Worm (Caenorhabditis elegans) whole organism, L2 larva: ENCODE results near the gene lin-14.

ENCODE experiments used
- C34F6.9 ChIP-seq: fragments of 150-350 bp; optimal IDR thresholded peaks from 2 replicates; lab custom pipeline; 2014; ENCODE audit warnings: missing biosample characterization, missing genetic modification characterization
- F13H6.1 ChIP-seq: sonication (generic microtip); optimal IDR thresholded peaks from 2 replicates; lab custom pipeline; 2016; ENCODE audit warnings: missing genetic modification characterization, missing compliant biosample characterization
- R02D3.7 ChIP-seq: fragments of 150-350 bp; optimal IDR thresholded peaks from 2 replicates; lab custom pipeline; 2014; ENCODE audit warnings: missing biosample characterization, missing genetic modification characterization
- Y55F3AM.14 ChIP-seq: fragments of 200-800 bp; sonication (Bioruptor generic); optimal IDR thresholded peaks from 2 replicates; lab custom pipeline; 2018; ENCODE audit warnings: mild to moderate bottlenecking, missing genetic modification characterization, missing compliant biosample characterization
- ZK546.5 ChIP-seq: sonication (generic microtip); optimal IDR thresholded peaks from 2 replicates; lab custom pipeline; 2017; ENCODE audit warnings: missing biosample characterization, missing genetic modification characterization
- aly-2 ChIP-seq: fragments of 150-350 bp; optimal IDR thresholded peaks from 2 replicates; lab custom pipeline; 2014; ENCODE audit warnings: missing biosample characterization, missing genetic modification characterization
- ama-1 ChIP-seq: fragments of 150-350 bp; optimal IDR thresholded peaks from 2 replicates; lab custom pipeline; 2018; ENCODE audit warnings: inconsistent platforms
- ceh-16 ChIP-seq: fragments of 150-350 bp; optimal IDR thresholded peaks from 2 replicates; lab custom pipeline; 2014; ENCODE audit warnings: missing biosample characterization, missing genetic modification characterization
- ceh-82 ChIP-seq: fragments of 150-350 bp; optimal IDR thresholded peaks from 2 replicates; lab custom pipeline; 2014; ENCODE audit warnings: missing biosample characterization, missing genetic modification characterization
- crh-2 ChIP-seq: sonication (generic microtip); optimal IDR thresholded peaks from 2 replicates; lab custom pipeline; 2017; ENCODE audit warnings: missing biosample characterization, missing genetic modification characterization
- dmd-4 ChIP-seq: sonication (generic microtip); optimal IDR thresholded peaks from 2 replicates; lab custom pipeline; 2017; ENCODE audit warnings: missing biosample characterization, missing genetic modification characterization
- egl-27 ChIP-seq: sonication (generic microtip); optimal IDR thresholded peaks from 3 replicates; lab custom pipeline; 2017; ENCODE audit warnings: missing biosample characterization, missing genetic modification reagents, missing genetic modification characterization
- elt-1 ChIP-seq: fragments of 150-350 bp; optimal IDR thresholded peaks from 2 replicates; lab custom pipeline; 2014; ENCODE audit warnings: missing biosample characterization, missing genetic modification characterization
- fos-1 ChIP-seq: fragments of 150-350 bp; optimal IDR thresholded peaks from 2 replicates; lab custom pipeline; 2014; ENCODE audit warnings: missing biosample characterization, missing genetic modification characterization
- gmeb-1 ChIP-seq: fragments of 150-350 bp; optimal IDR thresholded peaks from 2 replicates; lab custom pipeline; 2014; ENCODE audit warnings: missing biosample characterization, missing genetic modification characterization
- lin-11 ChIP-seq: fragments of 150-350 bp; sonication (generic microtip); optimal IDR thresholded peaks from 2 replicates; lab custom pipeline; 2014; ENCODE audit warnings: missing biosample characterization, missing genetic modification characterization, inconsistent platforms, mixed read lengths
- mab-5 ChIP-seq: fragments of 150-350 bp; optimal IDR thresholded peaks from 2 replicates; lab custom pipeline; 2014; ENCODE audit warnings: missing biosample characterization, missing genetic modification characterization
- mbf-1 ChIP-seq: sonication (generic microtip); optimal IDR thresholded peaks from 2 replicates; lab custom pipeline; 2017; ENCODE audit warnings: missing biosample characterization, missing genetic modification characterization
- mdl-1 ChIP-seq, 2 experiments: fragments of 150-350 bp in 1 of 2; sonication (generic microtip) in 1 of 2; optimal IDR thresholded peaks; 2 replicates each; lab custom pipeline; 2017; ENCODE audit warnings: missing biosample characterization in 2 of 2, missing genetic modification characterization in 2 of 2
- nhr-10 ChIP-seq: sonication (generic microtip); optimal IDR thresholded peaks from 2 replicates; lab custom pipeline; 2017; ENCODE audit warnings: missing biosample characterization, missing genetic modification characterization
- nhr-129 ChIP-seq: fragments of 150-350 bp; optimal IDR thresholded peaks from 2 replicates; lab custom pipeline; 2014; ENCODE audit warnings: missing biosample characterization, missing genetic modification characterization
- nhr-21 ChIP-seq: fragments of 150-350 bp; optimal IDR thresholded peaks from 2 replicates; lab custom pipeline; 2014; ENCODE audit warnings: missing biosample characterization, missing genetic modification characterization
- nhr-23 ChIP-seq: fragments of 150-350 bp; optimal IDR thresholded peaks from 2 replicates; lab custom pipeline; 2014; ENCODE audit warnings: missing biosample characterization, missing genetic modification reagents, missing genetic modification characterization
- nhr-237 ChIP-seq: fragments of 150-350 bp; optimal IDR thresholded peaks from 2 replicates; lab custom pipeline; 2014; ENCODE audit warnings: missing biosample characterization, missing genetic modification characterization
- nhr-25 ChIP-seq: fragments of 150-350 bp; sonication (generic microtip); optimal IDR thresholded peaks from 3 replicates; lab custom pipeline; 2014; ENCODE audit warnings: missing biosample characterization, missing genetic modification characterization
- nhr-6 ChIP-seq: fragments of 150-350 bp; optimal IDR thresholded peaks from 2 replicates; lab custom pipeline; 2014; ENCODE audit warnings: missing biosample characterization, missing genetic modification characterization
- peb-1 ChIP-seq: fragments of 150-350 bp; optimal IDR thresholded peaks from 2 replicates; lab custom pipeline; 2014; ENCODE audit warnings: missing biosample characterization, missing genetic modification characterization
- sem-4 ChIP-seq: fragments of 150-350 bp; optimal IDR thresholded peaks from 2 replicates; lab custom pipeline; 2014; ENCODE audit warnings: missing biosample characterization, missing genetic modification reagents, missing genetic modification characterization
- skn-1 ChIP-seq: sonication (generic microtip); optimal IDR thresholded peaks from 2 replicates; lab custom pipeline; 2017; ENCODE audit warnings: missing biosample characterization, missing genetic modification characterization
- sma-3 ChIP-seq: sonication (generic microtip); optimal IDR thresholded peaks from 2 replicates; lab custom pipeline; 2016; ENCODE audit warnings: missing genetic modification reagents, missing genetic modification characterization, missing compliant biosample characterization
- sma-9 ChIP-seq, 2 experiments: fragments of 150-350 bp in 1 of 2; sonication (generic microtip) in 1 of 2; optimal IDR thresholded peaks; 2 replicates each; lab custom pipeline; 2014 to 2016; ENCODE audit warnings: missing genetic modification characterization in 2 of 2, mild to moderate bottlenecking in 1 of 2, missing biosample characterization in 1 of 2, missing compliant biosample characterization in 1 of 2, missing genetic modification reagents in 1 of 2, moderate library complexity in 1 of 2
- snpc-4 ChIP-seq: fragments of 150-350 bp; optimal IDR thresholded peaks from 2 replicates; lab custom pipeline; 2014; ENCODE audit warnings: missing biosample characterization, missing genetic modification characterization
- unc-39 ChIP-seq: fragments of 150-350 bp; optimal IDR thresholded peaks from 2 replicates; lab custom pipeline; 2014; ENCODE audit warnings: missing biosample characterization, missing genetic modification characterization
- unc-55 ChIP-seq: fragments of 150-350 bp; sonication (generic microtip); optimal IDR thresholded peaks from 3 replicates; lab custom pipeline; 2014; ENCODE audit warnings: missing biosample characterization, missing genetic modification reagents, missing genetic modification characterization
- unc-62 ChIP-seq: fragments of 150-350 bp; optimal IDR thresholded peaks from 2 replicates; lab custom pipeline; 2014; ENCODE audit warnings: missing biosample characterization, missing genetic modification reagents, missing genetic modification characterization
- zag-1 ChIP-seq: fragments of 150-350 bp; optimal IDR thresholded peaks from 2 replicates; lab custom pipeline; 2014; ENCODE audit warnings: missing biosample characterization, missing genetic modification characterization
- ztf-4 ChIP-seq: fragments of 150-350 bp; optimal IDR thresholded peaks from 2 replicates; lab custom pipeline; 2014; ENCODE audit warnings: missing biosample characterization, missing genetic modification characterization

Gene lin-14

ce11 chrX:11482637-11483036 lies 17.3 kb downstream of the lin-14 start:
- TF ChIP-seq sma-9 (GFP tag; optimal IDR thresholded peaks at IDR 0.05; lab: Kevin White, UChicago), result peak; percentile 40
- TF ChIP-seq sma-9 (tag; optimal IDR thresholded peaks at IDR 0.05; lab: Kevin White, UChicago), result no peak
- no peak for TF ChIP-seq aly-2
- TF ChIP-seq mbf-1 (tag; lab: Kevin White, UChicago), result no peak
- no peak for TF ChIP-seq sma-3 (GFP tag; lab: Kevin White, UChicago)
- TF ChIP-seq Y55F3AM.14 (GFP tag; lab: Kevin White, UChicago), result no peak
- TF ChIP-seq fos-1, result peak; percentile 65
- peak; percentile 24 for TF ChIP-seq gmeb-1 (tag; lab: Kevin White, UChicago)
- peak; percentile 65 for TF ChIP-seq crh-2 (tag; lab: Kevin White, UChicago)
- TF ChIP-seq ZK546.5 (tag; lab: Kevin White, UChicago), result no peak
- peak; percentile 18 for TF ChIP-seq egl-27 (tag; lab: Kevin White, UChicago)
- peak; percentile 59 for TF ChIP-seq nhr-129 (tag; lab: Kevin White, UChicago)
- TF ChIP-seq sem-4 (tag; lab: Kevin White, UChicago), result no peak
- peak; percentile 72 for TF ChIP-seq F13H6.1 (tag; lab: Kevin White, UChicago)
- TF ChIP-seq ama-1 (lab: Kevin White, UChicago), result no peak
- peak; percentile 23 for TF ChIP-seq unc-55
- peak in 1 of 2 experiments; percentile 67 for TF ChIP-seq mdl-1 (tag; optimal IDR thresholded peaks at IDR 0.05; lab: Kevin White, UChicago)

DNA sequence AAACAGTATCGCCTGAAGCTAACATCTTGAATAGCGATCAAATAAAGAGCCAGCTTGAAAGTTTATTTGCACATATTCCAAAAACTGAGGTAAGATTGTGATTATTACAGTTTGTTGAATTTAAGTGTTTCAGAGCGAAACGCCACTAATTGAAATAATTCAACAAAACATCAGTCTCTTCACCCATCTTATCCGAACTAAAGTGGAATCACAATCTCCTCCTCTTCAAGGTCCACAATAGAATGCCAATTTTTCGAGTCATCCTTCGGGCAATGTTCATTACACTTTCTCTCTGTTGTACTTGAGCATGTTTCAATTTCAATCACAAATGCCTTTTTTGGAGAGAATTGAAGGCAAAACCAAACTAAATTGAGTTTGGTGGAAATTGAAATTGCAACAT lies 18.7 kb downstream of the lin-14 start:
- TF ChIP-seq nhr-237 (tag; lab: Kevin White, UChicago) (no peak), unc-39 (tag; lab: Kevin White, UChicago) (no peak), skn-1 (tag; lab: Kevin White, UChicago) (no peak), ztf-4 (tag; lab: Kevin White, UChicago) (no peak), dmd-4 (tag; lab: Kevin White, UChicago) (no peak), fos-1 (no peak), nhr-129 (tag; lab: Kevin White, UChicago) (no peak), zag-1 (no peak), nhr-6 (tag; lab: Kevin White, UChicago) (no peak), mab-5 (no peak), unc-62 (GFP tag; lab: Kevin White, UChicago) (no peak), R02D3.7 (tag; lab: Kevin White, UChicago) (no peak), ceh-82 (no peak), gmeb-1 (tag; lab: Kevin White, UChicago) (no peak), elt-1 (no peak), unc-55 (no peak)
- TF ChIP-seq, all 48 proteins: peak for 0

DNA sequence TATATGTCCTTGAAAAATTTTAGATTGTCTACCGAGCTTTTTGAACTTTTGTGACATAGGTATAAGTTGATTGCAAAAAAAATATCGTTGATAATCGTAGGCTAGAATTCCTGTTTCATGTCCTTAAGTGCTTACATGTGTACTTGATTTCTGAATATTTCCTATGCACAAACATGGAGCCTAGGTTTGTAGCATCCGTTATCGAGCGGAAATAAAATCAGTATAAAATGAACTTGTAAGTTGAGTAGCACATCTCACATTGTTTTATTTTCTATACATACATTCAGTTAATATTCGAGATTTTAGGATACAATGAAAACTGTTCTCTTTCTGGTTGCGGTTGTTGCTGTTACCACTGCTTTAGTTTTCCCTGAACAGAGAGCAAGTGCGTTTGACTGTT lies 22.1 kb downstream of the lin-14 start, which contains the start of gene spp-9:
Gene spp-9, plus strand, starts transcription at position 301 of the 400 bp plus-strand sequence.
- TF ChIP-seq peb-1 (tag; lab: Kevin White, UChicago), result no peak
- TF ChIP-seq F13H6.1 (tag; lab: Kevin White, UChicago), result no peak
- no peak for TF ChIP-seq nhr-25
- TF ChIP-seq snpc-4 (tag; lab: Kevin White, UChicago), result no peak
- no peak for TF ChIP-seq unc-62 (GFP tag; lab: Kevin White, UChicago)
- no peak for TF ChIP-seq lin-11

- TF ChIP-seq skn-1 (tag; lab: Kevin White, UChicago) (no peak), nhr-10 (tag; lab: Kevin White, UChicago) (no peak), R02D3.7 (tag; lab: Kevin White, UChicago) (no peak), peb-1 (tag; lab: Kevin White, UChicago) (no peak), nhr-21 (tag; lab: Kevin White, UChicago) (no peak), egl-27 (tag; lab: Kevin White, UChicago) (no peak), F13H6.1 (tag; lab: Kevin White, UChicago) (no peak), ceh-16 (tag; lab: Kevin White, UChicago) (no peak), crh-2 (tag; lab: Kevin White, UChicago) (no peak), ama-1 (lab: Kevin White, UChicago) (no peak), elt-1 (no peak), nhr-23 (tag; lab: Kevin White, UChicago) (no peak), C34F6.9 (tag; lab: Kevin White, UChicago) (no peak), dmd-4 (tag; lab: Kevin White, UChicago) (no peak)
These were observed 24.5 kb downstream of the lin-14 start, which contains the start of gene spp-21 for ce11 chrX:11489830-11490229. TSS of gene spp-21 (plus strand) at chrX:11490130.
